Fruit fly (Drosophila melanogaster): ENCODE data around the gene Cnx99A.

Cnx99A gene

dm6 chr3R:29269204-29269603 is 50.2 kb downstream of the Cnx99A start (continued):
- TF ChIP-seq Dll (GFP tag; IDR thresholded peaks at IDR 0.05; ENCODE audit: partially characterized antibody) (no peak), CG9437 (GFP tag; optimal IDR thresholded peaks at IDR 0.05) (no peak), Doc2 (GFP tag; IDR thresholded peaks at IDR 0.05) (no peak), fd3F (GFP tag; optimal IDR thresholded peaks at IDR 0.05) (no peak), CG18764 (GFP tag; optimal IDR thresholded peaks at IDR 0.05) (no peak), Ets65A (GFP tag) (peak; percentile 16), yki (optimal IDR thresholded peaks at IDR 0.05) (no peak), CG16813 (GFP tag; IDR thresholded peaks at IDR 0.05; ENCODE audit: partially characterized antibody) (no peak), Doc3 (GFP tag; IDR thresholded peaks at IDR 0.05; ENCODE audit: partially characterized antibody) (no peak), ham (GFP tag; IDR thresholded peaks at IDR 0.05) (no peak), Poxn (GFP tag; IDR thresholded peaks at IDR 0.05) (no peak), ssp (GFP tag; IDR thresholded peaks at IDR 0.05) (no peak), CG8944 (GFP tag; optimal IDR thresholded peaks at IDR 0.05) (no peak), ATbp (GFP tag; optimal IDR thresholded peaks at IDR 0.05) (no peak), toy (GFP tag; IDR thresholded peaks at IDR 0.05) (no peak), inv (GFP tag; IDR thresholded peaks at IDR 0.05; ENCODE audit: partially characterized antibody) (no peak), bsh (GFP tag; optimal IDR thresholded peaks at IDR 0.05) (peak in 1 of 2 experiments; percentile 11), lola (GFP tag; optimal IDR thresholded peaks at IDR 0.05) (peak in 1 of 3 experiments; percentile 48), CG8765 (GFP tag; IDR thresholded peaks at IDR 0.05) (peak; percentile 32; the same call in 1 of the 2 replicates), CG17361 (GFP tag; IDR thresholded peaks at IDR 0.05) (0 out of 3 replicates have a peak, but pooled peaks have one; percentile 12), schlank (tag; optimal IDR thresholded peaks at IDR 0.05) (no peak), Sin3A (optimal IDR thresholded peaks at IDR 0.05) (no peak), CG15696 (tag; optimal IDR thresholded peaks at IDR 0.05) (peak; percentile 9), Hand (GFP tag; optimal IDR thresholded peaks at IDR 0.05) (no peak), CG11085 (GFP tag; IDR thresholded peaks at IDR 0.05) (no peak), Hey (tag; optimal IDR thresholded peaks at IDR 0.05) (no peak), MESR4 (GFP tag; optimal IDR thresholded peaks at IDR 0.05) (no peak), bcd (GFP tag; optimal IDR thresholded peaks at IDR 0.05) (no peak), Pdp1 (GFP tag; optimal IDR thresholded peaks at IDR 0.05) (no peak), Nf-YB (GFP tag; optimal IDR thresholded peaks at IDR 0.05) (no peak), nerfin-1 (tag; optimal IDR thresholded peaks at IDR 0.05) (no peak), phol (tag; optimal IDR thresholded peaks at IDR 0.05) (peak; percentile 17), CG4282 (GFP tag; optimal IDR thresholded peaks at IDR 0.05) (no peak), BtbVII (GFP tag; optimal IDR thresholded peaks at IDR 0.05) (no peak), CG9727 (GFP tag; optimal IDR thresholded peaks at IDR 0.05) (peak; percentile 11), NfI (GFP tag; optimal IDR thresholded peaks at IDR 0.05) (no peak), Trl (optimal IDR thresholded peaks at IDR 0.05) (no peak), Trl (GFP tag; optimal IDR thresholded peaks at IDR 0.05) (no peak), en (GFP tag; optimal IDR thresholded peaks at IDR 0.05) (no peak), CG10543 (GFP tag; optimal IDR thresholded peaks at IDR 0.05) (no peak), Hr3 (GFP tag; optimal IDR thresholded peaks at IDR 0.05) (no peak), Bdp1 (GFP tag; optimal IDR thresholded peaks at IDR 0.05) (no peak), D (optimal IDR thresholded peaks at IDR 0.05) (no peak), D (GFP tag; optimal IDR thresholded peaks at IDR 0.05) (no peak), Med (GFP tag) (no peak), B-H2 (GFP tag; optimal IDR thresholded peaks at IDR 0.05) (no peak), cas (GFP tag; IDR thresholded peaks at IDR 0.05) (no peak), z (GFP tag; IDR thresholded peaks at IDR 0.05) (no peak), br (optimal IDR thresholded peaks at IDR 0.05) (no peak), NC2α (GFP tag; optimal IDR thresholded peaks at IDR 0.05) (no peak), Ada2b (GFP tag; IDR thresholded peaks at IDR 0.05) (no peak), Antp (GFP tag; optimal IDR thresholded peaks at IDR 0.05) (no peak), CG16815 (GFP tag; optimal IDR thresholded peaks at IDR 0.05) (no peak)
